Worm (Caenorhabditis elegans) whole organism, young adult: Measurements from ENCODE around the gene Y49G5A.1.

Experiments used
- B0019.2 ChIP-seq: fragments of 200-800 bp; sonication (Bioruptor generic); conservative IDR thresholded peaks from 2 replicates; pipeline ENCODE4 v1.3.6; 2022; ENCODE audit warnings: missing genetic modification reagents, missing genetic modification characterization, missing compliant biosample characterization
- B0035.1 ChIP-seq: sonication (generic microtip); optimal IDR thresholded peaks from 2 replicates; lab custom pipeline; 2016; ENCODE audit warnings: missing genetic modification characterization, mild to moderate bottlenecking, missing compliant biosample characterization, missing genotype, missing genetic modification reagents
- C17E4.6 ChIP-seq: fragments of 200-800 bp; sonication (Bioruptor generic); IDR thresholded peaks from 2 replicates; pipeline ENCODE4 v1.3.6; 2022; ENCODE audit warnings: missing genetic modification reagents, missing genetic modification characterization, missing compliant biosample characterization
- D2030.7 ChIP-seq: fragments of 200-800 bp; sonication (Bioruptor generic); IDR thresholded peaks from 2 replicates; pipeline ENCODE4 v1.3.6; 2022; ENCODE audit warnings: missing genetic modification reagents, missing genetic modification characterization, missing compliant biosample characterization
- F22D6.2 ChIP-seq: sonication (generic microtip); optimal IDR thresholded peaks from 2 replicates; lab custom pipeline; 2016; ENCODE audit warnings: mild to moderate bottlenecking, missing genetic modification characterization, missing compliant biosample characterization
- F23B12.7 ChIP-seq: sonication (generic microtip); optimal IDR thresholded peaks from 2 replicates; lab custom pipeline; 2017; ENCODE audit warnings: missing genetic modification characterization, mild to moderate bottlenecking, missing compliant biosample characterization, antibody characterized with exemption, moderate library complexity; ENCODE audit not compliant: insufficient read depth
- F49E8.2 ChIP-seq: sonication (generic microtip); optimal IDR thresholded peaks from 3 replicates; lab custom pipeline; 2017; ENCODE audit warnings: missing genetic modification characterization, mild to moderate bottlenecking, missing compliant biosample characterization, antibody characterized with exemption, moderate library complexity; ENCODE audit not compliant: insufficient read depth
- F52B5.7 ChIP-seq: sonication (generic microtip); optimal IDR thresholded peaks from 2 replicates; lab custom pipeline; 2016; ENCODE audit warnings: mild to moderate bottlenecking, missing genetic modification characterization, missing compliant biosample characterization
- F57A8.1 ChIP-seq: fragments of 200-800 bp; sonication (Bioruptor generic); optimal IDR thresholded peaks from 2 replicates; lab custom pipeline; 2018; ENCODE audit warnings: mild to moderate bottlenecking, missing genetic modification characterization, moderate library complexity, missing compliant biosample characterization
- Y79H2A.3 ChIP-seq: fragments of 200-800 bp; sonication (Bioruptor generic); conservative IDR thresholded peaks from 2 replicates; pipeline ENCODE4 v1.3.6; 2022; ENCODE audit warnings: missing genetic modification reagents, missing genetic modification characterization, missing compliant biosample characterization
- ZK185.1 ChIP-seq: sonication (generic microtip); optimal IDR thresholded peaks from 2 replicates; lab custom pipeline; 2016; ENCODE audit warnings: mild to moderate bottlenecking, missing genetic modification characterization, missing compliant biosample characterization; ENCODE audit not compliant: poor library complexity, severe bottlenecking
- aptf-2 ChIP-seq: fragments of 200-800 bp; sonication (Bioruptor generic); conservative IDR thresholded peaks from 2 replicates; pipeline ENCODE4 v1.3.6; 2022; ENCODE audit warnings: missing genetic modification reagents, missing genetic modification characterization, missing compliant biosample characterization
- attf-6 ChIP-seq: fragments of 200-800 bp; sonication (Bioruptor generic); IDR thresholded peaks from 2 replicates; pipeline ENCODE4 v1.3.6; 2022; ENCODE audit warnings: missing genetic modification reagents, missing genetic modification characterization, missing compliant biosample characterization
- bed-1 ChIP-seq: fragments of 200-800 bp; sonication (Bioruptor generic); IDR thresholded peaks from 2 replicates; pipeline ENCODE4 v1.3.6; 2022; ENCODE audit warnings: missing genetic modification reagents, missing genetic modification characterization, missing compliant biosample characterization
- ceh-27 ChIP-seq: fragments of 200-800 bp; sonication (Bioruptor generic); optimal IDR thresholded peaks from 2 replicates; lab custom pipeline; 2018; ENCODE audit warnings: mild to moderate bottlenecking, missing genetic modification characterization, moderate library complexity, missing compliant biosample characterization
- chd-7 ChIP-seq: sonication (generic microtip); optimal IDR thresholded peaks from 2 replicates; lab custom pipeline; 2016; ENCODE audit warnings: mild to moderate bottlenecking, missing genetic modification characterization, moderate library complexity, missing compliant biosample characterization
- dox-1 ChIP-seq: fragments of 200-800 bp; sonication (Bioruptor generic); IDR thresholded peaks from 2 replicates; pipeline ENCODE4 v1.3.6; 2022; ENCODE audit warnings: missing genetic modification reagents, missing genetic modification characterization, missing compliant biosample characterization
- dpl-1 ChIP-seq: fragments of 150-350 bp; optimal IDR thresholded peaks from 2 replicates; lab custom pipeline; 2014; ENCODE audit warnings: missing biosample characterization, missing genetic modification reagents, missing genetic modification characterization
- efl-1 ChIP-seq: fragments of 150-350 bp; optimal IDR thresholded peaks from 2 replicates; lab custom pipeline; 2014; ENCODE audit warnings: missing biosample characterization, missing genetic modification reagents, missing genetic modification characterization
- ekl-4 ChIP-seq: fragments of 200-800 bp; sonication (Bioruptor generic); IDR thresholded peaks from 2 replicates; pipeline ENCODE4 v1.3.6; 2022; ENCODE audit warnings: missing genetic modification reagents, missing genetic modification characterization, missing compliant biosample characterization
- ets-4 ChIP-seq: fragments of 200-800 bp; sonication (Bioruptor generic); optimal IDR thresholded peaks from 2 replicates; lab custom pipeline; 2018; ENCODE audit warnings: mild to moderate bottlenecking, missing genetic modification characterization, missing compliant biosample characterization
- fkh-3 ChIP-seq: sonication (generic microtip); optimal IDR thresholded peaks from 2 replicates; lab custom pipeline; 2016; ENCODE audit warnings: mild to moderate bottlenecking, missing genetic modification characterization, missing compliant biosample characterization
- lag-1 ChIP-seq: fragments of 200-800 bp; sonication (Bioruptor generic); IDR thresholded peaks from 2 replicates; pipeline ENCODE4 v1.3.6; 2022; ENCODE audit warnings: missing genetic modification reagents, missing genetic modification characterization, missing compliant biosample characterization
- lir-1 ChIP-seq: fragments of 200-800 bp; sonication (Bioruptor generic); conservative IDR thresholded peaks from 2 replicates; pipeline ENCODE4 v1.3.6; 2022; ENCODE audit warnings: missing genetic modification reagents, missing genetic modification characterization, missing compliant biosample characterization
- mes-4 ChIP-seq: sonication (generic microtip); optimal IDR thresholded peaks from 2 replicates; lab custom pipeline; 2016; ENCODE audit warnings: missing genotype, missing genetic modification characterization, missing compliant biosample characterization
- mxl-1 ChIP-seq: sonication (generic microtip); optimal IDR thresholded peaks from 2 replicates; lab custom pipeline; 2016; ENCODE audit warnings: missing genetic modification characterization, missing compliant biosample characterization
- nfya-1 ChIP-seq: sonication (generic microtip); optimal IDR thresholded peaks from 2 replicates; lab custom pipeline; 2017; ENCODE audit warnings: antibody characterized with exemption, missing compliant biosample characterization, missing genetic modification characterization, borderline replicate concordance; ENCODE audit not compliant: insufficient read depth
- nfyb-1 ChIP-seq: fragments of 200-800 bp; sonication (Bioruptor generic); IDR thresholded peaks from 2 replicates; pipeline ENCODE4 v1.3.6; 2022; ENCODE audit warnings: missing genetic modification reagents, missing genetic modification characterization, missing compliant biosample characterization
- repo-1 ChIP-seq: sonication (generic microtip); optimal IDR thresholded peaks from 2 replicates; lab custom pipeline; 2017; ENCODE audit warnings: mild to moderate bottlenecking, missing genetic modification characterization, missing compliant biosample characterization
- snpc-1.3 ChIP-seq: sonication (generic microtip); optimal IDR thresholded peaks from 2 replicates; lab custom pipeline; 2017; ENCODE audit warnings: missing genetic modification characterization, mild to moderate bottlenecking, missing compliant biosample characterization, antibody characterized with exemption, moderate library complexity, missing genotype, missing genetic modification reagents; ENCODE audit not compliant: insufficient read depth
- snpc-3.4 ChIP-seq: sonication (generic microtip); optimal IDR thresholded peaks from 2 replicates; lab custom pipeline; 2017; ENCODE audit warnings: missing genetic modification characterization, mild to moderate bottlenecking, missing compliant biosample characterization, antibody characterized with exemption, moderate library complexity, missing genotype, missing genetic modification reagents
- tlf-1 ChIP-seq: fragments of 200-800 bp; sonication (Bioruptor generic); optimal IDR thresholded peaks from 2 replicates; lab custom pipeline; 2018; ENCODE audit warnings: mild to moderate bottlenecking, missing genetic modification characterization, missing compliant biosample characterization
- zim-3 ChIP-seq: sonication (generic microtip); optimal IDR thresholded peaks from 2 replicates; lab custom pipeline; 2017; ENCODE audit warnings: mild to moderate bottlenecking, missing genetic modification characterization, moderate library complexity, missing compliant biosample characterization
- ztf-3 ChIP-seq: fragments of 200-800 bp; sonication (Bioruptor generic); optimal IDR thresholded peaks from 2 replicates; lab custom pipeline; 2018; ENCODE audit warnings: mild to moderate bottlenecking, missing genetic modification characterization, missing compliant biosample characterization
- ztf-6 ChIP-seq: fragments of 200-800 bp; sonication (Bioruptor generic); IDR thresholded peaks from 2 replicates; pipeline ENCODE4 v1.3.6; 2022; ENCODE audit warnings: missing genetic modification reagents, missing genetic modification characterization, missing compliant biosample characterization

Gene Y49G5A.1

DNA sequence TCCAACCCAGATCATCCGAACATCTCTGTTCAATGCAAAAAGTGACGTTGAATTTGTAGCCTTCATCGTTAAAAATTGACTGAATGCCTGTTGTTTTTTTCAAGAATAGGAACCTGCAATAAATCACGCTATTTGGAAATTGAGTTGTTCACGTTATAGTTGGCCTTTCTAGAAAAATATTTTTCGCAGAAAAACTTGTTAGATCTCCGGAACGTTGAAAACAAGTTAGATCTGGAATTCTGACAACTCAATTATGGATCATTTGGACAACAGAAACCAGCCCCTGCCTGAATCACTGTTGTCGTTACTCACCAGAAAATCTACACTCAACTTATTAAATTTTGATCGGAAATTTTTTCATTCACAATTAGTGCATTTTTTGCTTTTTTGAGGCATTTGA is 29.8 kb downstream of the Y49G5A.1 start, which contains the start of gene srt-67:
Gene srt-67, minus strand, starts transcription at position 101 of the 400 bp plus-strand sequence.
- TF ChIP-seq dpl-1 (GFP tag; lab: Kevin White, UChicago) = no peak
- TF ChIP-seq F52B5.7 (tag; lab: Kevin White, UChicago) = no peak
- TF ChIP-seq aptf-2 (GFP tag; lab: Robert Waterston, UW) = no peak
- no peak for TF ChIP-seq ekl-4 (GFP tag; lab: Robert Waterston, UW)
- no peak for TF ChIP-seq tlf-1 (GFP tag; lab: Kevin White, UChicago)
- TF ChIP-seq repo-1 (tag; lab: Kevin White, UChicago) = no peak
- no peak for TF ChIP-seq F23B12.7 (tag; lab: Kevin White, UChicago)
- TF ChIP-seq snpc-1.3 (tag; lab: Kevin White, UChicago) = no peak
- no peak for TF ChIP-seq zim-3 (tag; lab: Kevin White, UChicago)
- TF ChIP-seq Y79H2A.3 (GFP tag; lab: Robert Waterston, UW) = no peak
- TF ChIP-seq mxl-1 = no peak
- no peak for TF ChIP-seq dox-1 (GFP tag; lab: Robert Waterston, UW)
- TF ChIP-seq nfya-1 (tag; lab: Kevin White, UChicago) = no peak
- TF ChIP-seq bed-1 = no peak
- TF ChIP-seq ztf-6 (GFP tag; lab: Robert Waterston, UW) = no peak

- TF ChIP-seq attf-6 (GFP tag; lab: Robert Waterston, UW) (no peak), D2030.7 (GFP tag; lab: Robert Waterston, UW) (no peak), lag-1 (GFP tag; lab: Robert Waterston, UW) (no peak), C17E4.6 (GFP tag; lab: Robert Waterston, UW) (no peak), ZK185.1 (tag; lab: Kevin White, UChicago) (no peak), mes-4 (tag; lab: Kevin White, UChicago) (no peak), F22D6.2 (tag; lab: Kevin White, UChicago) (no peak)
Observed at ce11 chrV:5252016-5252415, 35.2 kb downstream of the Y49G5A.1 start, which contains the start of gene srt-68. srt-68 (minus strand) TSS chrV:5252116.

DNA sequence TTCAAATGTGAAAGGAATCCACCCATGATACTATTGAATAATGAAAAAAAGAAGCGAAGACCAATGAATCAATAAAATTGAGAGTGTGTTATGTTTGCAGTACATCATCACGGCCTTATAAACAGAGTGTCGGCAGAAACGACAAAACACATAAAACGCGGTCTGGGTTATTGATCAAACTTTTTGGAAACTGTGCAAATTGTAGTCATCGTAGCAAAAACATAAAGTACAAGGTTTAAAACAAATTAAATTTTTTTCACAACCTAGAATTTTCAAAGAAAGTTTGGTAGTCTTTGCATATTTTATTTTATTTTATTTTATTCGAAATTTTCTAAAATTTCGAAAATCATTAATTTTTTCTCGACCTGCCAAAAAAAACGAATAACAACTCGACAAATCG is 44.1 kb downstream of the Y49G5A.1 start, which contains the start of gene cest-35.1:
Gene cest-35.1, minus strand, starts transcription at position 101 of the 400 bp plus-strand sequence.
- TF ChIP-seq F23B12.7 (tag; lab: Kevin White, UChicago) (no peak), B0019.2 (GFP tag; lab: Robert Waterston, UW) (no peak), ets-4 (GFP tag; lab: Kevin White, UChicago) (no peak), F57A8.1 (no peak), efl-1 (GFP tag; lab: Kevin White, UChicago) (no peak), lir-1 (no peak), F49E8.2 (no peak), fkh-3 (tag; lab: Kevin White, UChicago) (no peak), snpc-3.4 (tag; lab: Kevin White, UChicago) (no peak), ceh-27 (no peak), chd-7 (tag; lab: Kevin White, UChicago) (no peak), nfyb-1 (GFP tag; lab: Robert Waterston, UW) (no peak), B0035.1 (tag; lab: Kevin White, UChicago) (no peak), ztf-3 (GFP tag; lab: Kevin White, UChicago) (no peak)
